Worm (Caenorhabditis elegans): ENCODE measurements around the gene npp-5.

- TF ChIP-seq ama-1 (optimal IDR thresholded peaks at IDR 0.05) (no peak), hmbx-1 (tag; optimal IDR thresholded peaks at IDR 0.05) (no peak), tbx-11 (GFP tag; IDR thresholded peaks at IDR 0.05) (no peak), ceh-13 (GFP tag; optimal IDR thresholded peaks at IDR 0.05) (no peak), hnd-1 (tag; optimal IDR thresholded peaks at IDR 0.05) (no peak)
Observed at ce11 chrII:11612034-11612723, 12.6 kb upstream of the npp-5 start, which contains the start of gene F07A11.5.

Measured in whole organism, early embryonic.